Worm (Caenorhabditis elegans) whole organism, mixed stage, embryonic: Measurements from ENCODE around the gene Y39B6A.33.
"Not testable (repeated sequence)": the region's sequence is repeated elsewhere in the genome, so short reads cannot be mapped to it uniquely, and the experiment has no call there.

ENCODE experiments used
- M03D4.4 ChIP-seq: sonication (generic microtip); optimal IDR thresholded peaks from 2 replicates; lab custom pipeline; 2017; ENCODE audit warnings: mild to moderate bottlenecking, missing genetic modification characterization, missing compliant biosample characterization
- bed-3 ChIP-seq: fragments of 200-800 bp; sonication (Bioruptor generic); optimal IDR thresholded peaks from 3 replicates; lab custom pipeline; 2018; ENCODE audit warnings: mild to moderate bottlenecking, missing genetic modification characterization, moderate library complexity, missing compliant biosample characterization
- blmp-1 ChIP-seq: fragments of 150-350 bp; optimal IDR thresholded peaks from 2 replicates; lab custom pipeline; 2014; ENCODE audit warnings: missing biosample characterization, missing genetic modification characterization
- ceh-39 ChIP-seq: fragments of 150-350 bp; optimal IDR thresholded peaks from 2 replicates; lab custom pipeline; 2014; ENCODE audit warnings: missing biosample characterization, missing genetic modification characterization
- ceh-43 ChIP-seq: fragments of 200-800 bp; sonication (Bioruptor generic); optimal IDR thresholded peaks from 2 replicates; lab custom pipeline; 2018; ENCODE audit warnings: mild to moderate bottlenecking, missing genetic modification characterization, moderate library complexity, missing compliant biosample characterization
- ceh-83 ChIP-seq: fragments of 200-800 bp; sonication (Bioruptor generic); optimal IDR thresholded peaks from 2 replicates; lab custom pipeline; 2018; ENCODE audit warnings: mild to moderate bottlenecking, missing genetic modification characterization, missing compliant biosample characterization
- ces-1 ChIP-seq: fragments of 150-350 bp; optimal IDR thresholded peaks from 2 replicates; lab custom pipeline; 2014; ENCODE audit warnings: missing biosample characterization, missing genetic modification reagents, missing genetic modification characterization
- cnd-1 ChIP-seq: fragments of 200-800 bp; sonication (Bioruptor generic); optimal IDR thresholded peaks from 2 replicates; lab custom pipeline; 2018; ENCODE audit warnings: mild to moderate bottlenecking, missing genetic modification characterization, missing compliant biosample characterization
- drap-1 ChIP-seq: fragments of 200-800 bp; sonication (Bioruptor generic); optimal IDR thresholded peaks from 3 replicates; lab custom pipeline; 2018; ENCODE audit warnings: mild to moderate bottlenecking, missing genetic modification characterization, missing compliant biosample characterization
- elt-1 ChIP-seq: sonication (generic microtip); optimal IDR thresholded peaks from 2 replicates; lab custom pipeline; 2017; ENCODE audit warnings: missing genetic modification characterization, mild to moderate bottlenecking, missing compliant biosample characterization, antibody characterized with exemption, moderate library complexity, borderline replicate concordance; ENCODE audit not compliant: insufficient read depth
- elt-3 ChIP-seq: fragments of 150-350 bp; optimal IDR thresholded peaks from 2 replicates; lab custom pipeline; 2014; ENCODE audit warnings: missing biosample characterization, missing genetic modification characterization
- flh-1 ChIP-seq: fragments of 200-800 bp; sonication (Bioruptor generic); optimal IDR thresholded peaks from 2 replicates; lab custom pipeline; 2018; ENCODE audit warnings: mild to moderate bottlenecking, missing genetic modification characterization, moderate library complexity, missing compliant biosample characterization
- ham-2 ChIP-seq: fragments of 200-800 bp; sonication (Bioruptor generic); optimal IDR thresholded peaks from 2 replicates; lab custom pipeline; 2018; ENCODE audit warnings: mild to moderate bottlenecking, missing genetic modification characterization, missing compliant biosample characterization
- hlh-1 ChIP-seq: fragments of 150-350 bp; optimal IDR thresholded peaks from 2 replicates; lab custom pipeline; 2014; ENCODE audit warnings: missing biosample characterization, missing genetic modification reagents, missing genetic modification characterization
- lin-13 ChIP-seq: fragments of 150-350 bp; optimal IDR thresholded peaks from 2 replicates; lab custom pipeline; 2014; ENCODE audit warnings: missing biosample characterization, missing genetic modification characterization
- lin-32 ChIP-seq: fragments of 200-800 bp; sonication (Bioruptor generic); optimal IDR thresholded peaks from 2 replicates; lab custom pipeline; 2018; ENCODE audit warnings: mild to moderate bottlenecking, missing genetic modification characterization, missing compliant biosample characterization
- lsy-2 ChIP-seq: fragments of 150-350 bp; optimal IDR thresholded peaks from 2 replicates; lab custom pipeline; 2014; ENCODE audit warnings: missing biosample characterization, missing genetic modification characterization
- mab-5 ChIP-seq: fragments of 150-350 bp; optimal IDR thresholded peaks from 2 replicates; lab custom pipeline; 2014; ENCODE audit warnings: missing biosample characterization, missing genetic modification characterization
- nhr-12 ChIP-seq: fragments of 150-350 bp; optimal IDR thresholded peaks from 2 replicates; lab custom pipeline; 2014; ENCODE audit warnings: missing biosample characterization, missing genetic modification characterization
- nhr-2 ChIP-seq: fragments of 150-350 bp; optimal IDR thresholded peaks from 2 replicates; lab custom pipeline; 2014; ENCODE audit warnings: missing biosample characterization, missing genetic modification characterization
- nhr-237 ChIP-seq: fragments of 150-350 bp; optimal IDR thresholded peaks from 2 replicates; lab custom pipeline; 2014; ENCODE audit warnings: missing biosample characterization, missing genetic modification characterization
- nhr-28 ChIP-seq: fragments of 150-350 bp; optimal IDR thresholded peaks from 2 replicates; lab custom pipeline; 2014; ENCODE audit warnings: missing biosample characterization, missing genetic modification characterization
- sem-2 ChIP-seq: fragments of 200-800 bp; sonication (Bioruptor generic); optimal IDR thresholded peaks from 2 replicates; lab custom pipeline; 2018; ENCODE audit warnings: mild to moderate bottlenecking, missing genetic modification characterization, missing compliant biosample characterization
- snpc-4 ChIP-seq: fragments of 150-350 bp; optimal IDR thresholded peaks from 2 replicates; lab custom pipeline; 2014; ENCODE audit warnings: missing biosample characterization, missing genetic modification characterization
- sptf-1 ChIP-seq: sonication (generic microtip); optimal IDR thresholded peaks from 2 replicates; lab custom pipeline; 2017; ENCODE audit warnings: mild to moderate bottlenecking, missing genetic modification characterization, moderate library complexity, missing compliant biosample characterization
- tbx-8 ChIP-seq: fragments of 200-800 bp; sonication (Bioruptor generic); optimal IDR thresholded peaks from 2 replicates; lab custom pipeline; 2018; ENCODE audit warnings: mild to moderate bottlenecking, missing genetic modification characterization, moderate library complexity, missing compliant biosample characterization
- unc-62 ChIP-seq: fragments of 150-350 bp; optimal IDR thresholded peaks from 2 replicates; lab custom pipeline; 2014; ENCODE audit warnings: missing biosample characterization, missing genetic modification reagents, missing genetic modification characterization
- zip-8 ChIP-seq: fragments of 150-350 bp; optimal IDR thresholded peaks from 2 replicates; lab custom pipeline; 2014; ENCODE audit warnings: missing biosample characterization, missing genetic modification characterization
- ztf-11 ChIP-seq: fragments of 150-350 bp; optimal IDR thresholded peaks from 2 replicates; lab custom pipeline; 2014; ENCODE audit warnings: missing biosample characterization, missing genetic modification characterization

The Y39B6A.33 gene

DNA sequence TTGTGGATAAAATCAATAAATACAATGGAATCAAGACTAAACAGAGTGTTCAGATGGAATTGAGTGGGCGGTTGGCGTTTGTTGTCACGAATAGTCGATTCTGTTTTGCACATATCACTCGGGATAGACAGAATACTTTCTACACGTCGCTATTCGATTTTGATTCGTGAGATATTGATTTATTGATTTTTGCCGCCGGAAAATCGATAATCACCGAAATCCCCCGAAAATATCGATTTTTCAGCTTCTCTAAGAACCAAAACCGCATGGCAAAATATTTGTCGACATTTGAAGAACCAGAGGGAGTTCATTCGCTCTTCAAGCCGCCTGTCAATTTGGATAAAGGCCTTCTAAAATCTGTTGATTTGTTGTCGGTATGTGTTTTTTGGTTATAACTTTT is 8.6 kb downstream of the Y39B6A.33 start:
- no peak for TF ChIP-seq nhr-28 (tag; lab: Kevin White, UChicago)

DNA sequence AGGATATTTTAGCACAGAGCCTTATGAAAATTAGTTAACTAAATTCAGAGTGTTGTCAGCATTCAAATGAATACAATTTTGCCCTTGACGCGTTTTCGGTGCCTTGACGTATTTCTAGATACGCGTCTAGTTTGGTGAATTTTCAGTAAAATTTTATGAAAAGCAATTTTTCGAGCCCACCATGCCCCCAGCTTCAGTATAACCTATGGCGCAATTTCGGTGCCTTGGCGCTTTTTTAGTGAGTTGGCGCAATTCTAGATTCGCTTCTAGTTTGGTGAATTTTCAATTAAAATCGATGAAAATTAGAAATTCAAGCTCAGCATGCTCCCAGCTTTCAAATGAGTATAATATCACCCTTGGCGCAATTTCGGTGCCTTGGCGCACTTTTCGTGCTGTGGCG is 11.5 kb downstream of the Y39B6A.33 start:
- TF ChIP-seq tbx-8 (GFP tag; lab: Kevin White, UChicago) (no peak), lin-13 (tag; lab: Kevin White, UChicago) (no peak), ceh-83 (GFP tag; lab: Kevin White, UChicago) (no peak), blmp-1 (tag; lab: Kevin White, UChicago) (no peak), ham-2 (GFP tag; lab: Kevin White, UChicago) (no peak), nhr-237 (tag; lab: Kevin White, UChicago) (no peak), flh-1 (GFP tag; lab: Kevin White, UChicago) (no peak)

DNA sequence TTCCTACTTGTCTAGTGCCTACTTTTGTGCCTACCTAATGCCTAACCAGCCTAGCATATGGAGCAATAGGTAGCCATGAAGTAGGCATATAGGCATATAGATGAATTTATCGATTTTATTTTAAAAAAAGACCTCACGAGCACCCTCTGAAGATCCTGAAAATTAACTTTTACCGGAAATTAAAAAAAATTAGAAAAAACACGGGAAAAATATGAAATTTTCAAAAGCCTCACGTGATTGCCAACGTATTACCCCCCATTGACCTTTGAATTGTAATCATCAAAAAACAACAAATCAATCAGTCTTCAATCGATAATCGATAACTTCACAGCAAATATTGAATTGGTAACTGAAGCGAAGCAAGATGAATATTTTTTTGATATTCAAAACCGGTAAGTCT is 12.5 kb downstream of the Y39B6A.33 start, which contains the start of gene Y39B6A.30:
TSS of gene Y39B6A.30 (plus strand) at position 301 of the 400 bp plus-strand sequence.
- not testable (repeated sequence) for TF ChIP-seq drap-1 (GFP tag; lab: Kevin White, UChicago); hlh-1 (tag; lab: Kevin White, UChicago); lin-13 (tag; lab: Kevin White, UChicago)

ce11 chrV:19019239-19019638 is 17.5 kb downstream of the Y39B6A.33 start:
- no peak for TF ChIP-seq flh-1 (GFP tag; lab: Kevin White, UChicago)
- no peak for TF ChIP-seq unc-62
- TF ChIP-seq nhr-237 (tag; lab: Kevin White, UChicago) = no peak
- TF ChIP-seq cnd-1 (tag; lab: Kevin White, UChicago) = no peak
- TF ChIP-seq nhr-12 (tag; lab: Kevin White, UChicago) = no peak
- no peak for TF ChIP-seq ceh-43 (GFP tag; lab: Kevin White, UChicago)
- TF ChIP-seq blmp-1 (tag; lab: Kevin White, UChicago) = no peak
- TF ChIP-seq lin-32 (GFP tag; lab: Kevin White, UChicago) = no peak
- no peak for TF ChIP-seq zip-8 (tag; lab: Kevin White, UChicago)
- TF ChIP-seq hlh-1 (tag; lab: Kevin White, UChicago) = no peak
- no peak for TF ChIP-seq drap-1 (GFP tag; lab: Kevin White, UChicago)
- TF ChIP-seq elt-3 (tag; lab: Kevin White, UChicago) = no peak
- no peak for TF ChIP-seq elt-1 (tag; lab: Kevin White, UChicago)
- TF ChIP-seq ceh-39 (tag; lab: Kevin White, UChicago) = no peak
- no peak for TF ChIP-seq ces-1
- TF ChIP-seq mab-5 (tag; lab: Kevin White, UChicago) = no peak
- no peak for TF ChIP-seq M03D4.4 (tag; lab: Kevin White, UChicago)
- TF ChIP-seq, all 35 proteins: peak for 0

DNA sequence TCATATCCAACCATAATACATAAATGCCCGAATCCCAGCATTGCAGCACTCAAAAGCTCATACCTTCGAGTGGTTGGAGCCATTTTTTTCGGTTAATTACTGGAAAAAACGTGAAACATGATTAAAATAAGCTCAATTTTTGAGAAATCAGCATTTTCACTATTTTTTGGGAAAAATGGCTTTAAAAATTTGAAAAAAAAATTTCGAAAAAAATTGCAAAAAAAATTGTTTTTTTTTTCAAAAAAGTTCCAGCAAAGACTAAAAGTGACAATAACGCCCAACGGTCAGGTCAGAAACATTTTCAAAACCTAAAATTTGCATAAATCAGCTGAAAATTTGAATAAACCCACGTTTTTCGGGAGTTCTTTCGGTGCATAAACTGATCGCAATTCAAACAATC is 22.9 kb downstream of the Y39B6A.33 start, which contains the start of gene Y39B6A.29:
TSS of gene Y39B6A.29 (minus strand) at position 101 of the 400 bp plus-strand sequence.
- TF ChIP-seq lin-13 (tag; lab: Kevin White, UChicago) (no peak), elt-1 (tag; lab: Kevin White, UChicago) (no peak), sem-2 (GFP tag; lab: Kevin White, UChicago) (no peak), ztf-11 (tag; lab: Kevin White, UChicago) (no peak), ces-1 (no peak), flh-1 (GFP tag; lab: Kevin White, UChicago) (no peak), unc-62 (no peak), nhr-237 (tag; lab: Kevin White, UChicago) (no peak), mab-5 (tag; lab: Kevin White, UChicago) (no peak), snpc-4 (no peak)

- no peak for TF ChIP-seq nhr-237 (tag; lab: Kevin White, UChicago)
- no peak for TF ChIP-seq nhr-12 (tag; lab: Kevin White, UChicago)
- TF ChIP-seq bed-3 (GFP tag; lab: Kevin White, UChicago) = no peak
- TF ChIP-seq zip-8 (tag; lab: Kevin White, UChicago) = no peak
- no peak for TF ChIP-seq nhr-2 (tag; lab: Kevin White, UChicago)
- no peak for TF ChIP-seq flh-1 (GFP tag; lab: Kevin White, UChicago)
- TF ChIP-seq lin-13 (tag; lab: Kevin White, UChicago) = no peak
- no peak for TF ChIP-seq drap-1 (GFP tag; lab: Kevin White, UChicago)
- TF ChIP-seq lin-32 (GFP tag; lab: Kevin White, UChicago) = no peak
- TF ChIP-seq lsy-2 (tag; lab: Kevin White, UChicago) = no peak
- TF ChIP-seq sptf-1 = no peak
- TF ChIP-seq ceh-83 (GFP tag; lab: Kevin White, UChicago) = no peak
- no peak for TF ChIP-seq ztf-11 (tag; lab: Kevin White, UChicago)
- TF ChIP-seq ces-1 = no peak
- TF ChIP-seq tbx-8 (GFP tag; lab: Kevin White, UChicago) = no peak
- TF ChIP-seq M03D4.4 (tag; lab: Kevin White, UChicago) = no peak
- no peak for TF ChIP-seq sem-2 (GFP tag; lab: Kevin White, UChicago)
- TF ChIP-seq mab-5 (tag; lab: Kevin White, UChicago) = no peak
- TF ChIP-seq, all 35 proteins: peak for 0
These were observed 24.4 kb downstream of the Y39B6A.33 start, which contains the start of gene Y39B6A.25 for ce11 chrV:19026163-19026562. Gene Y39B6A.25, plus strand, starts transcription at chrV:19026463.
